Worm (Caenorhabditis elegans) whole organism, L4 larva: ENCODE data around the gene madf-8.

ENCODE experiments used
- dpl-1 ChIP-seq: fragments of 150-350 bp; optimal IDR thresholded peaks from 2 replicates; lab custom pipeline; 2014; ENCODE audit warnings: missing biosample characterization, missing genetic modification reagents, missing genetic modification characterization
- hlh-11 ChIP-seq: fragments of 200-800 bp; sonication (Bioruptor generic); optimal IDR thresholded peaks from 2 replicates; lab custom pipeline; 2018; ENCODE audit warnings: mild to moderate bottlenecking, missing genetic modification characterization, missing compliant biosample characterization
- mdl-1 ChIP-seq, 2 experiments: fragments of 150-350 bp in 1 of 2; sonication (generic microtip) in 1 of 2; optimal IDR thresholded peaks; 2 replicates each; lab custom pipeline; 2014 to 2017; ENCODE audit warnings: missing biosample characterization in 2 of 2, missing genetic modification characterization in 2 of 2
- mxl-3 ChIP-seq: fragments of 200-800 bp; sonication (Bioruptor generic); optimal IDR thresholded peaks from 2 replicates; lab custom pipeline; 2018; ENCODE audit warnings: mild to moderate bottlenecking, missing genetic modification characterization, missing compliant biosample characterization
- nhr-11 ChIP-seq: fragments of 150-350 bp; optimal IDR thresholded peaks from 2 replicates; lab custom pipeline; 2014; ENCODE audit warnings: missing biosample characterization, missing genetic modification characterization
- nhr-42 ChIP-seq: fragments of 200-800 bp; sonication (Bioruptor generic); IDR thresholded peaks from 2 replicates; pipeline ENCODE4 v1.3.6; 2022; ENCODE audit warnings: missing genetic modification characterization, missing compliant biosample characterization
- rbr-2 ChIP-seq: sonication (generic microtip); optimal IDR thresholded peaks from 2 replicates; lab custom pipeline; 2016; ENCODE audit warnings: missing genotype, missing genetic modification characterization, missing compliant biosample characterization

Gene madf-8

ce11 chrIII:3601271-3601670 lies 49.4 kb downstream of the madf-8 start:
- peak; percentile 46 for TF ChIP-seq nhr-11 (tag; lab: Kevin White, UChicago)
- TF ChIP-seq dpl-1 (GFP tag; lab: Kevin White, UChicago) = no peak
- peak in 1 of 2 experiments; percentile 1 for TF ChIP-seq mdl-1 (tag; optimal IDR thresholded peaks at IDR 0.05; lab: Kevin White, UChicago)
- peak; percentile 33 for TF ChIP-seq hlh-11 (tag; lab: Kevin White, UChicago)
- no peak for TF ChIP-seq nhr-42 (GFP tag; lab: Robert Waterston, UW)
- TF ChIP-seq rbr-2 (tag; lab: Kevin White, UChicago) = peak; percentile 6
- peak; percentile 36 for TF ChIP-seq mxl-3
